Fruit fly (Drosophila melanogaster) whole organism, embryonic: Measurements from ENCODE around the gene CG15536.

Source experiments
- Awh ChIP-seq: fragments of 200-800 bp; sonication (Bioruptor generic); IDR thresholded peaks from 2 replicates; pipeline ENCODE4, ENCODE4 v1.3.6; 2022; ENCODE audit warnings: missing biosample characterization, missing genetic modification characterization
- Bteb2 ChIP-seq: fragments of 200-800 bp; sonication (Bioruptor generic); optimal IDR thresholded peaks from 2 replicates; lab custom pipeline; 2016; ENCODE audit warnings: missing biosample characterization, missing genetic modification characterization
- CG10462 ChIP-seq: fragments of 200-800 bp; sonication (Bioruptor generic); optimal IDR thresholded peaks from 2 replicates; lab custom pipeline; 2016; ENCODE audit warnings: missing biosample characterization, missing genetic modification characterization
- CG10654 ChIP-seq: fragments of 200-800 bp; sonication (Bioruptor generic); optimal IDR thresholded peaks from 2 replicates; lab custom pipeline; 2016; ENCODE audit warnings: missing biosample characterization, missing genetic modification characterization
- CG11093 ChIP-seq: fragments of 200-800 bp; sonication (Bioruptor generic); IDR thresholded peaks from 3 replicates; pipeline ENCODE4 v1.3.6; 2022; ENCODE audit warnings: missing biosample characterization, missing genetic modification characterization
- CG1233 ChIP-seq: fragments of 200-800 bp; sonication (Bioruptor generic); optimal IDR thresholded peaks from 4 replicates; lab custom pipeline; 2018; ENCODE audit warnings: missing biosample characterization, mild to moderate bottlenecking, missing genetic modification characterization
- CG12744 ChIP-seq: fragments of 200-800 bp; sonication (Bioruptor generic); optimal IDR thresholded peaks from 2 replicates; lab custom pipeline; 2016; ENCODE audit warnings: missing biosample characterization, missing genetic modification characterization
- CG14710 ChIP-seq: fragments of 200-800 bp; sonication (Bioruptor generic); optimal IDR thresholded peaks from 3 replicates; lab custom pipeline; 2019; ENCODE audit warnings: missing biosample characterization, mild to moderate bottlenecking, missing genetic modification characterization, moderate library complexity
- CG17186 ChIP-seq: fragments of 200-800 bp; sonication (Bioruptor generic); optimal IDR thresholded peaks from 3 replicates; lab custom pipeline; 2017; ENCODE audit warnings: missing biosample characterization, missing genetic modification reagents, missing genetic modification characterization
- CG17328 ChIP-seq: fragments of 200-800 bp; sonication (Bioruptor generic); IDR thresholded peaks from 2 replicates; pipeline ENCODE4 v1.3.6; 2022; ENCODE audit warnings: missing biosample characterization, missing genetic modification characterization
- CG30020 ChIP-seq: fragments of 200-800 bp; optimal IDR thresholded peaks from 2 replicates; lab custom pipeline; 2019; ENCODE audit warnings: missing biosample characterization, mild to moderate bottlenecking, missing genetic modification characterization, moderate library complexity
- CG33557 ChIP-seq: fragments of 200-800 bp; sonication (Bioruptor generic); optimal IDR thresholded peaks from 2 replicates; lab custom pipeline; 2019; ENCODE audit warnings: missing biosample characterization, mild to moderate bottlenecking, missing genetic modification characterization, moderate library complexity
- CG42726 ChIP-seq: fragments of 200-800 bp; sonication (Bioruptor generic); IDR thresholded peaks from 2 replicates; pipeline ENCODE4 v1.3.6; 2022; ENCODE audit warnings: missing biosample characterization, missing genetic modification characterization; ENCODE audit not compliant: partially characterized antibody
- CG5245 ChIP-seq: fragments of 200-800 bp; sonication (Bioruptor generic); optimal IDR thresholded peaks from 3 replicates; lab custom pipeline; 2016; ENCODE audit warnings: missing biosample characterization, missing genetic modification characterization
- CG6175 ChIP-seq: fragments of 200-800 bp; sonication (Bioruptor generic); IDR thresholded peaks from 3 replicates; pipeline ENCODE4 v1.3.6; 2022; ENCODE audit warnings: missing biosample characterization, missing genetic modification characterization
- CG8089 ChIP-seq: fragments of 200-800 bp; sonication (Bioruptor generic); optimal IDR thresholded peaks from 3 replicates; lab custom pipeline; 2016; ENCODE audit warnings: missing biosample characterization, missing genetic modification characterization
- CG8281 ChIP-seq: fragments of 200-800 bp; sonication (Bioruptor generic); optimal IDR thresholded peaks from 2 replicates; lab custom pipeline; 2018; ENCODE audit warnings: missing biosample characterization, mild to moderate bottlenecking, missing genetic modification characterization, moderate library complexity
- CG8388 ChIP-seq: fragments of 200-800 bp; sonication (Bioruptor generic); optimal IDR thresholded peaks from 2 replicates; lab custom pipeline; 2019; ENCODE audit warnings: missing biosample characterization, mild to moderate bottlenecking, missing genetic modification characterization, moderate library complexity
- Dad ChIP-seq: fragments of 200-800 bp; sonication (Bioruptor generic); optimal IDR thresholded peaks from 3 replicates; lab custom pipeline; 2016; ENCODE audit warnings: missing biosample characterization, missing genetic modification characterization
- HHEX ChIP-seq: fragments of 200-800 bp; sonication (Bioruptor generic); optimal IDR thresholded peaks from 3 replicates; lab custom pipeline; 2017; ENCODE audit warnings: missing biosample characterization, mild to moderate bottlenecking, missing genetic modification characterization, missing genetic modification reagents
- HmgD ChIP-seq: fragments of 200-800 bp; sonication (Bioruptor generic); optimal IDR thresholded peaks from 3 replicates; lab custom pipeline; 2016; ENCODE audit warnings: missing biosample characterization, missing genetic modification characterization
- HmgZ ChIP-seq: fragments of 200-800 bp; sonication (Bioruptor generic); optimal IDR thresholded peaks from 2 replicates; lab custom pipeline; 2018; ENCODE audit warnings: missing biosample characterization, mild to moderate bottlenecking, missing genetic modification characterization
- Hmr ChIP-seq: fragments of 200-800 bp; sonication (Bioruptor generic); optimal IDR thresholded peaks from 3 replicates; lab custom pipeline; 2017; ENCODE audit warnings: mild to moderate bottlenecking, missing biosample characterization, missing genetic modification reagents, missing genetic modification characterization
- Jarid2 ChIP-seq: fragments of 200-800 bp; sonication (Bioruptor generic); optimal IDR thresholded peaks from 3 replicates; lab custom pipeline; 2017; ENCODE audit warnings: mild to moderate bottlenecking, missing biosample characterization, missing genetic modification reagents, missing genetic modification characterization
- Nf-YA ChIP-seq: fragments of 200-800 bp; sonication (Bioruptor generic); IDR thresholded peaks from 2 replicates; pipeline ENCODE4 v1.3.6; 2022; ENCODE audit warnings: missing biosample characterization, missing genetic modification characterization
- Pdp1 ChIP-seq, 2 experiments: fragments of 200-800 bp; sonication (Bioruptor generic); optimal IDR thresholded peaks; 3 replicates each; lab custom pipeline; 2016; ENCODE audit warnings: missing biosample characterization in 2 of 2, missing genetic modification characterization in 2 of 2, mild to moderate bottlenecking in 1 of 2, moderate library complexity in 1 of 2
- Ptx1 ChIP-seq: fragments of 200-800 bp; sonication (Bioruptor generic); IDR thresholded peaks from 2 replicates; pipeline ENCODE4 v1.3.6; 2022; ENCODE audit warnings: missing biosample characterization, missing genetic modification characterization
- Side ChIP-seq: fragments of 200-800 bp; sonication (Bioruptor generic); optimal IDR thresholded peaks from 2 replicates; lab custom pipeline; 2016; ENCODE audit warnings: missing biosample characterization, missing genetic modification characterization
- ac ChIP-seq: fragments of 200-800 bp; sonication (Bioruptor generic); optimal IDR thresholded peaks from 3 replicates; lab custom pipeline; 2017; ENCODE audit warnings: missing biosample characterization, mild to moderate bottlenecking, missing genetic modification characterization
- cato ChIP-seq: fragments of 200-800 bp; sonication (Bioruptor generic); optimal IDR thresholded peaks from 2 replicates; lab custom pipeline; 2016; ENCODE audit warnings: missing biosample characterization, missing genetic modification characterization, borderline replicate concordance
- fd96Cb ChIP-seq: fragments of 200-800 bp; sonication (Bioruptor generic); optimal IDR thresholded peaks from 2 replicates; lab custom pipeline; 2018; ENCODE audit warnings: missing biosample characterization, mild to moderate bottlenecking, missing genetic modification characterization, moderate library complexity
- fru ChIP-seq: fragments of >200 bp; optimal IDR thresholded peaks from 2 replicates; lab custom pipeline; 2017
- fu2 ChIP-seq: fragments of 200-800 bp; sonication (Bioruptor generic); optimal IDR thresholded peaks from 2 replicates; lab custom pipeline; 2016; ENCODE audit warnings: missing biosample characterization, missing genetic modification characterization
- gfzf ChIP-seq: fragments of 200-800 bp; sonication (Bioruptor generic); optimal IDR thresholded peaks from 2 replicates; lab custom pipeline; 2016; ENCODE audit warnings: missing biosample characterization, mild to moderate bottlenecking, missing genetic modification characterization, moderate library complexity
- ham ChIP-seq: fragments of 200-800 bp; sonication (Bioruptor generic); IDR thresholded peaks from 2 replicates; pipeline ENCODE4 v1.3.6; 2022; ENCODE audit warnings: missing biosample characterization, missing genetic modification characterization
- hth ChIP-seq: fragments of >200 bp; optimal IDR thresholded peaks from 2 replicates; lab custom pipeline; 2017; ENCODE audit warnings: inconsistent platforms
- kah ChIP-seq: fragments of 200-800 bp; sonication (Bioruptor generic); optimal IDR thresholded peaks from 2 replicates; lab custom pipeline; 2018; ENCODE audit warnings: missing biosample characterization, mild to moderate bottlenecking, missing genetic modification characterization
- ken ChIP-seq: fragments of 200-800 bp; sonication (Bioruptor generic); IDR thresholded peaks from 3 replicates; pipeline ENCODE4 v1.3.6; 2022; ENCODE audit warnings: missing biosample characterization, missing genetic modification characterization
- mld ChIP-seq: fragments of 200-800 bp; sonication (Bioruptor generic); IDR thresholded peaks from 3 replicates; pipeline ENCODE4 v1.3.6; 2022; ENCODE audit warnings: missing biosample characterization, missing genetic modification characterization; ENCODE audit not compliant: partially characterized antibody
- nau ChIP-seq: fragments of 200-800 bp; sonication (Bioruptor generic); optimal IDR thresholded peaks from 3 replicates; lab custom pipeline; 2017; ENCODE audit warnings: missing biosample characterization, mild to moderate bottlenecking, missing genetic modification characterization, missing genetic modification reagents
- nom ChIP-seq: fragments of 200-800 bp; sonication (Bioruptor generic); optimal IDR thresholded peaks from 2 replicates; lab custom pipeline; 2017; ENCODE audit warnings: missing biosample characterization, missing genetic modification characterization, mild to moderate bottlenecking, moderate library complexity, missing genetic modification reagents
- p53 ChIP-seq: fragments of 200-800 bp; sonication (Bioruptor generic); optimal IDR thresholded peaks from 2 replicates; lab custom pipeline; 2016; ENCODE audit warnings: missing biosample characterization, missing genetic modification characterization
- repo ChIP-seq: fragments of 200-800 bp; sonication (Bioruptor generic); optimal IDR thresholded peaks from 2 replicates; lab custom pipeline; 2016; ENCODE audit warnings: missing biosample characterization, missing genetic modification characterization
- rib ChIP-seq: fragments of 200-800 bp; sonication (Bioruptor generic); IDR thresholded peaks from 2 replicates; pipeline ENCODE4 v1.3.6; 2022; ENCODE audit warnings: missing biosample characterization, missing genetic modification characterization
- ro ChIP-seq: fragments of 200-800 bp; sonication (Bioruptor generic); IDR thresholded peaks from 2 replicates; pipeline ENCODE4 v1.3.6; 2022; ENCODE audit warnings: missing biosample characterization, missing genetic modification characterization
- seq ChIP-seq: fragments of 200-800 bp; sonication (Bioruptor generic); IDR thresholded peaks from 2 replicates; pipeline ENCODE4 v1.3.6; 2022; ENCODE audit warnings: missing biosample characterization, missing genetic modification characterization
- sisA ChIP-seq: fragments of 200-800 bp; sonication (Bioruptor generic); IDR thresholded peaks from 2 replicates; pipeline ENCODE4 v1.3.6; 2022; ENCODE audit warnings: missing biosample characterization, missing genetic modification characterization
- stwl ChIP-seq: fragments of 200-800 bp; sonication (Bioruptor generic); optimal IDR thresholded peaks from 3 replicates; lab custom pipeline; 2018; ENCODE audit warnings: missing biosample characterization, mild to moderate bottlenecking, missing genetic modification characterization, moderate library complexity
- trem ChIP-seq: fragments of 200-800 bp; optimal IDR thresholded peaks from 3 replicates; lab custom pipeline; 2019; ENCODE audit warnings: missing biosample characterization, mild to moderate bottlenecking, missing genetic modification characterization, moderate library complexity
- unpg ChIP-seq: fragments of 200-800 bp; sonication (Bioruptor generic); optimal IDR thresholded peaks from 3 replicates; lab custom pipeline; 2018; ENCODE audit warnings: missing biosample characterization, mild to moderate bottlenecking, missing genetic modification characterization, moderate library complexity
- yki ChIP-seq: fragments of >200 bp; optimal IDR thresholded peaks from 3 replicates; lab custom pipeline; 2018
- z ChIP-seq: fragments of 200-800 bp; sonication (Bioruptor generic); IDR thresholded peaks from 3 replicates; pipeline ENCODE4 v1.3.6; 2022; ENCODE audit warnings: missing biosample characterization, missing genetic modification characterization

The CG15536 gene

dm6 chr3R:30427805-30428359, 2.9 kb upstream of the CG15536 start, which contains the start of gene CG2218 (continued):
- TF ChIP-seq Bteb2 (GFP tag; lab: Kevin White, UChicago) (no peak), CG5245 (GFP tag; lab: Kevin White, UChicago) (no peak), gfzf (GFP tag; lab: Kevin White, UChicago) (peak; percentile 95), ken (GFP tag; lab: Robert Waterston, UW) (no peak), yki (lab: Kevin White, UChicago) (no peak), Pdp1 (GFP tag; optimal IDR thresholded peaks at IDR 0.05; lab: Kevin White, UChicago) (peak in 1 of 2 experiments; percentile 57), Hmr (GFP tag; lab: Kevin White, UChicago) (no peak), fru (no peak), p53 (no peak), Awh (GFP tag; lab: Robert Waterston, UW) (no peak), ham (no peak), z (GFP tag; lab: Robert Waterston, UW) (no peak), CG1233 (GFP tag; lab: Kevin White, UChicago) (no peak), CG42726 (peak; percentile 57; the same call in 1 of the 2 replicates), HmgZ (tag; lab: Kevin White, UChicago) (peak; percentile 78), HHEX (no peak), seq (GFP tag; lab: Robert Waterston, UW) (no peak), CG8388 (GFP tag; lab: Kevin White, UChicago) (no peak), unpg (GFP tag; lab: Kevin White, UChicago) (no peak), Side (GFP tag; lab: Kevin White, UChicago) (no peak), rib (GFP tag; lab: Robert Waterston, UW) (no peak), HmgD (GFP tag; lab: Kevin White, UChicago) (peak; percentile 76), fu2 (no peak), ro (GFP tag; lab: Robert Waterston, UW) (no peak), CG10462 (GFP tag; lab: Kevin White, UChicago) (no peak), CG30020 (tag; lab: Kevin White, UChicago) (no peak), nau (GFP tag; lab: Kevin White, UChicago) (no peak), CG17186 (GFP tag; lab: Kevin White, UChicago) (peak; percentile 64), Dad (GFP tag; lab: Kevin White, UChicago) (no peak), nom (peak; percentile 86), cato (no peak), trem (tag; lab: Kevin White, UChicago) (peak; percentile 76), hth (lab: Kevin White, UChicago) (no peak), CG6175 (no peak), Ptx1 (GFP tag; lab: Robert Waterston, UW) (no peak), CG8089 (GFP tag; lab: Kevin White, UChicago) (no peak), CG10654 (GFP tag; lab: Kevin White, UChicago) (no peak), CG12744 (no peak), CG8281 (tag; lab: Kevin White, UChicago) (no peak), Nf-YA (GFP tag; lab: Robert Waterston, UW) (no peak), kah (GFP tag; lab: Kevin White, UChicago) (no peak), mld (GFP tag; lab: Robert Waterston, UW) (no peak), sisA (GFP tag; lab: Robert Waterston, UW) (no peak), CG14710 (tag; lab: Kevin White, UChicago) (peak; percentile 65), Jarid2 (GFP tag; lab: Kevin White, UChicago) (no peak), CG11093 (GFP tag; lab: Robert Waterston, UW) (no peak), stwl (tag; lab: Kevin White, UChicago) (peak; percentile 95), ac (GFP tag; lab: Kevin White, UChicago) (no peak), CG17328 (GFP tag; lab: Robert Waterston, UW) (no peak), CG33557 (GFP tag; lab: Kevin White, UChicago) (no peak), repo (GFP tag; lab: Kevin White, UChicago) (no peak), fd96Cb (tag; lab: Kevin White, UChicago) (no peak)
